Fruit fly (Drosophila melanogaster) whole organism, adult: Measurements from ENCODE around the gene Crag.

Experiments used
- CG11617 ChIP-seq: fragments of 200-800 bp; sonication (Bioruptor generic); optimal IDR thresholded peaks from 2 replicates; lab custom pipeline; 2017; ENCODE audit warnings: mild to moderate bottlenecking, missing biosample characterization, missing genetic modification reagents, missing genetic modification characterization
- CG12768 ChIP-seq: fragments of 200-800 bp; sonication (Bioruptor generic); optimal IDR thresholded peaks from 2 replicates; lab custom pipeline; 2017; ENCODE audit warnings: missing biosample characterization, missing genetic modification characterization, mild to moderate bottlenecking, moderate library complexity, missing genetic modification reagents
- CG1620 ChIP-seq: fragments of 200-800 bp; sonication (Bioruptor generic); optimal IDR thresholded peaks from 2 replicates; lab custom pipeline; 2016; ENCODE audit warnings: missing biosample characterization, missing genetic modification characterization
- CG33017 ChIP-seq: fragments of 200-800 bp; sonication (Bioruptor generic); optimal IDR thresholded peaks from 2 replicates; lab custom pipeline; 2018; ENCODE audit warnings: missing biosample characterization, mild to moderate bottlenecking, missing genetic modification characterization, moderate library complexity
- CG7045 ChIP-seq: fragments of 200-800 bp; sonication (Bioruptor generic); optimal IDR thresholded peaks from 2 replicates; lab custom pipeline; 2017; ENCODE audit warnings: missing biosample characterization, mild to moderate bottlenecking, missing genetic modification characterization
- pad ChIP-seq: fragments of 200-800 bp; sonication (Bioruptor generic); optimal IDR thresholded peaks from 3 replicates; lab custom pipeline; 2017; ENCODE audit warnings: missing biosample characterization, missing genetic modification characterization, mild to moderate bottlenecking, moderate library complexity, missing genetic modification reagents
- tj ChIP-seq: fragments of 200-800 bp; sonication (Bioruptor generic); optimal IDR thresholded peaks from 3 replicates; lab custom pipeline; 2017; ENCODE audit warnings: missing biosample characterization, mild to moderate bottlenecking, missing genetic modification characterization, moderate library complexity
- toe ChIP-seq: fragments of 200-800 bp; sonication (Bioruptor generic); optimal IDR thresholded peaks from 2 replicates; lab custom pipeline; 2016; ENCODE audit warnings: missing biosample characterization, missing genetic modification characterization

DNA sequence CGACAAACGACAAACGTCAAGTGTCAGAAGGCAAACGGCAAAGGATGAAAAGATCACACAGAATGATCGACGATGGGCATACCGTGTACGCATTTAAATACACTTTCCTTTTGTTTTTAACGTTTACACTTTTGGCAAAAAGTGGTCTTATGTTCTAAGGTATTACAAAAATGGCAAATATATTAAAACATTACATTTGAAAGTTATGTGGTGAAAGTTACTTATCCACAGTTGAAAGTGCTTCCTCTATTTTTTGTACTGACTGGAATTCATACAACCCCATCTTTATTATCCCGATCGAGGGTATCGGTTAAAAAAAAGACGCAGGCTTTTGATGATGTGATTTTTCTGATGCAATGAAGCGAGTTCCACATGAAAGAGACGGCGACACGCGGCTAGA, 24.4 kb downstream of the Crag start:
- TF ChIP-seq CG12768 (GFP tag; lab: Kevin White, UChicago), result no peak
- no peak for TF ChIP-seq tj (GFP tag; lab: Kevin White, UChicago)
- TF ChIP-seq CG7045 (GFP tag; lab: Kevin White, UChicago), result no peak
- TF ChIP-seq pad (GFP tag; lab: Kevin White, UChicago), result no peak
- no peak for TF ChIP-seq CG11617 (GFP tag; lab: Kevin White, UChicago)
- TF ChIP-seq toe (GFP tag; lab: Kevin White, UChicago), result no peak
- TF ChIP-seq CG33017 (tag; lab: Kevin White, UChicago), result no peak
- TF ChIP-seq CG1620 (GFP tag; lab: Kevin White, UChicago), result no peak
